Worm (Caenorhabditis elegans): ENCODE measurements around the gene rbm-17.

rbm-17 gene

ce11 chrIV:11643829-11644228, 5.7 kb downstream of the rbm-17 start, which contains the start of gene prx-2:
TSS of gene prx-2 (plus strand) at chrIV:11644129.
- TF ChIP-seq efl-1 (optimal IDR thresholded peaks at IDR 0.05): no peak
- no peak for TF ChIP-seq efl-1 (GFP tag; optimal IDR thresholded peaks at IDR 0.05 in 1 of 2)
- no peak for TF ChIP-seq ceh-63 (GFP tag; optimal IDR thresholded peaks at IDR 0.05)
- TF ChIP-seq sup-37 (GFP tag; optimal IDR thresholded peaks at IDR 0.05): no peak
- TF ChIP-seq nhr-19 (GFP tag; conservative IDR thresholded peaks at IDR 0.05): no peak
- TF ChIP-seq lin-35 (GFP tag; optimal IDR thresholded peaks at IDR 0.05): no peak
- TF ChIP-seq nhr-28 (tag; optimal IDR thresholded peaks at IDR 0.05): no peak
- TF ChIP-seq aly-2 (tag; optimal IDR thresholded peaks at IDR 0.05): no peak
- no peak for TF ChIP-seq unc-98 (GFP tag; IDR thresholded peaks at IDR 0.05)
- no peak for TF ChIP-seq efl-3 (GFP tag; optimal IDR thresholded peaks at IDR 0.05)
- TF ChIP-seq unc-30 (tag; optimal IDR thresholded peaks at IDR 0.05): no peak
- TF ChIP-seq F16B12.6 (tag; optimal IDR thresholded peaks at IDR 0.05): no peak
- no peak for TF ChIP-seq sptf-1 (tag; optimal IDR thresholded peaks at IDR 0.05)
- TF ChIP-seq isw-1 (GFP tag; IDR thresholded peaks at IDR 0.05): no peak
- TF ChIP-seq dsc-1 (tag; optimal IDR thresholded peaks at IDR 0.05): no peak
- no peak for TF ChIP-seq tbx-2 (tag; optimal IDR thresholded peaks at IDR 0.05)
- TF ChIP-seq rnt-1 (tag; optimal IDR thresholded peaks at IDR 0.05): no peak

ce11 chrIV:11644705-11645104, 6.6 kb downstream of the rbm-17 start:
- TF ChIP-seq ztf-11 (tag; optimal IDR thresholded peaks at IDR 0.05) (no peak), fkh-10 (GFP tag; optimal IDR thresholded peaks at IDR 0.05) (no peak), hlh-17 (GFP tag; optimal IDR thresholded peaks at IDR 0.05; ENCODE audit: borderline replicate concordance) (peak; percentile 29), unc-30 (tag; optimal IDR thresholded peaks at IDR 0.05) (no peak), ceh-90 (tag; optimal IDR thresholded peaks at IDR 0.05) (no peak), ceh-88 (GFP tag; IDR thresholded peaks at IDR 0.05) (no peak)

DNA sequence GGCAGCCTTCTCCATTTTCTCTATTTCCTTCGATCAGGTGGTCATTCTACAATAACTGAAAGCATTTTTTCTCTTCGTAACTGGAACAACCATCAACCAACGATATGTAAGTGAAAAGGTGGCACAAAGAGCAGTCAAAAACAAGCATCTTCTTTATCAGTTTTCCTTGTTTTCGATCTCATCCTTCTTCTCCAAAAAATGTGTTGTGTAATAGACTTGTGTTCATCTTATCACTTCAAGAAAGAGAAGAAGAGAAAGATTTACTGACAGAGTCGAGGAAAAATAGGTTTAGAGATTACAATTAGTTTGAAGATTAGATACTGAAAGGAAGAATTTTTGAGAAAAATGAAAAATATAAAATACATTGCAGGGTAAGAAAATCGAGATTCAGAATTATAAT, 7.2 kb downstream of the rbm-17 start:
- TF ChIP-seq unc-86 (tag; optimal IDR thresholded peaks at IDR 0.05) (no peak), C04F5.9 (tag; optimal IDR thresholded peaks at IDR 0.05) (no peak), irx-1 (tag; optimal IDR thresholded peaks at IDR 0.05) (no peak), jun-1 (tag; optimal IDR thresholded peaks at IDR 0.05) (no peak), mdl-1 (tag; optimal IDR thresholded peaks at IDR 0.05) (no peak), lin-13 (GFP tag; optimal IDR thresholded peaks at IDR 0.05) (no peak), nhr-77 (tag; optimal IDR thresholded peaks at IDR 0.05) (no peak), ets-5 (GFP tag; IDR thresholded peaks at IDR 0.05) (no peak), sup-37 (GFP tag; optimal IDR thresholded peaks at IDR 0.05) (no peak), fkh-10 (GFP tag; optimal IDR thresholded peaks at IDR 0.05) (no peak), lin-14 (GFP tag; optimal IDR thresholded peaks at IDR 0.05) (peak; percentile 67), zag-1 (tag; optimal IDR thresholded peaks at IDR 0.05) (no peak), C34B4.2 (tag; optimal IDR thresholded peaks at IDR 0.05) (no peak), snpc-4 (tag; optimal IDR thresholded peaks at IDR 0.05) (no peak), lsy-2 (tag; optimal IDR thresholded peaks at IDR 0.05) (peak in 1 of 2 experiments; percentile 25), nhr-20 (tag; optimal IDR thresholded peaks at IDR 0.05) (peak; percentile 23), swsn-7 (tag; optimal IDR thresholded peaks at IDR 0.05) (no peak), hlh-17 (GFP tag; optimal IDR thresholded peaks at IDR 0.05; ENCODE audit: borderline replicate concordance) (no peak), dsc-1 (tag; optimal IDR thresholded peaks at IDR 0.05) (no peak), vab-15 (tag; optimal IDR thresholded peaks at IDR 0.05) (no peak), tlp-1 (tag; optimal IDR thresholded peaks at IDR 0.05) (no peak), lin-39 (tag; optimal IDR thresholded peaks at IDR 0.05) (no peak), grh-1 (GFP tag; IDR thresholded peaks at IDR 0.05) (no peak), nhr-85 (tag) (no peak), elt-2 (tag; optimal IDR thresholded peaks at IDR 0.05) (peak; percentile 8), efl-3 (GFP tag; optimal IDR thresholded peaks at IDR 0.05) (no peak), snu-23 (GFP tag; optimal IDR thresholded peaks at IDR 0.05) (peak; percentile 27), nhr-71 (tag; optimal IDR thresholded peaks at IDR 0.05) (peak; percentile 34), nhr-84 (tag; optimal IDR thresholded peaks at IDR 0.05) (no peak), ztf-4 (tag; optimal IDR thresholded peaks at IDR 0.05) (peak; percentile 10), nhr-12 (tag; optimal IDR thresholded peaks at IDR 0.05) (no peak), nhr-11 (tag; optimal IDR thresholded peaks at IDR 0.05) (no peak), unc-130 (tag; optimal IDR thresholded peaks at IDR 0.05) (peak; percentile 21), zip-4 (GFP tag; optimal IDR thresholded peaks at IDR 0.05) (no peak)
